Worm (Caenorhabditis elegans) whole organism, L4 larva: ENCODE data around the gene bre-1.

ENCODE experiments used
- Y75B8A.6 ChIP-seq: fragments of 200-800 bp; sonication (Bioruptor generic); IDR thresholded peaks from 2 replicates; pipeline ENCODE4 v1.3.6; 2022; ENCODE audit warnings: missing genetic modification reagents, missing genetic modification characterization, missing compliant biosample characterization
- ceh-82 ChIP-seq: sonication (generic microtip); optimal IDR thresholded peaks from 2 replicates; lab custom pipeline; 2017; ENCODE audit warnings: missing biosample characterization, missing genetic modification characterization
- nhr-76 ChIP-seq: fragments of 150-350 bp; optimal IDR thresholded peaks from 2 replicates; lab custom pipeline; 2014; ENCODE audit warnings: missing biosample characterization, missing genetic modification characterization
- pqm-1 ChIP-seq: sonication (generic microtip); optimal IDR thresholded peaks from 2 replicates; lab custom pipeline; 2017; ENCODE audit warnings: missing biosample characterization, missing genetic modification characterization
- snpc-4 ChIP-seq: fragments of 150-350 bp; optimal IDR thresholded peaks from 2 replicates; lab custom pipeline; 2014; ENCODE audit warnings: missing biosample characterization, missing genetic modification characterization
- tag-97 ChIP-seq: fragments of 200-800 bp; sonication (Bioruptor generic); IDR thresholded peaks from 2 replicates; pipeline ENCODE4 v1.3.6; 2022; ENCODE audit warnings: missing genetic modification characterization, missing compliant biosample characterization
- unc-39 ChIP-seq: sonication (generic microtip); optimal IDR thresholded peaks from 2 replicates; lab custom pipeline; 2017; ENCODE audit warnings: missing biosample characterization, missing genetic modification characterization
- zag-1 ChIP-seq: fragments of 150-350 bp; optimal IDR thresholded peaks from 2 replicates; lab custom pipeline; 2014; ENCODE audit warnings: missing biosample characterization, missing genetic modification characterization

DNA sequence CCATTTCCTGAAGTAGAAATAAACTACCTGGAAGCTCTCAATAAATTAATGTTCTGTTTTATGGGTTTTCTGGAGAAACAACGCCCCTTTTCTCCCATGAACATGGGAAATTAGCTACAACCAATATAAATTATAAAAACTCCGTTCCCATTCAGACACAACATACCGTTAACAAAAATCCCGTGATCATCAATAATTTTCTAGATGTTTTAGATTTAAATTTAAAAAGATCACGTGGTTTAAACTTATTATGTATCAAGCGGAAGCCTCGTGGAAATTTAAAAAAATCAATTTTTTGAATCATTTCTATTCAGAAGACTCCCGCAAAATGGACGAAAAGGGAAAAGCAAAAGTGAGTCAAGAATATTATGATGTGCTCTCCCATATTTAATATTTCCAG is 21.2 kb upstream of the bre-1 start, which contains the start of gene C53B4.2:
- TF ChIP-seq snpc-4 (tag; lab: Kevin White, UChicago) (no peak), nhr-76 (tag; lab: Kevin White, UChicago) (no peak), Y75B8A.6 (GFP tag; lab: Robert Waterston, UW) (no peak), tag-97 (GFP tag; lab: Robert Waterston, UW) (no peak), zag-1 (no peak), unc-39 (no peak), pqm-1 (tag; lab: Kevin White, UChicago) (no peak), ceh-82 (no peak)
